Worm (Caenorhabditis elegans) whole organism, L4 larva: ENCODE data around the gene Y71H2AM.14.

Source experiments
- F26F4.8 ChIP-seq: fragments of 200-800 bp; sonication (Bioruptor generic); conservative IDR thresholded peaks from 2 replicates; pipeline ENCODE4 v1.3.6; 2022; ENCODE audit warnings: missing genetic modification characterization, missing compliant biosample characterization
- F44E2.7 ChIP-seq: fragments of 200-800 bp; sonication (Bioruptor generic); IDR thresholded peaks from 2 replicates; pipeline ENCODE4 v2.1.2; 2022; ENCODE audit warnings: missing genetic modification characterization, missing compliant biosample characterization
- F49E8.2 ChIP-seq: sonication (generic microtip); optimal IDR thresholded peaks from 2 replicates; lab custom pipeline; 2016; ENCODE audit warnings: missing compliant biosample characterization, mild to moderate bottlenecking, missing genetic modification characterization, borderline replicate concordance
- R02D3.7 ChIP-seq: fragments of 150-350 bp; sonication (generic microtip); optimal IDR thresholded peaks from 3 replicates; lab custom pipeline; 2014; ENCODE audit warnings: missing biosample characterization, missing genetic modification characterization
- T20F7.1 ChIP-seq: fragments of 200-800 bp; sonication (Bioruptor generic); optimal IDR thresholded peaks from 2 replicates; lab custom pipeline; 2018; ENCODE audit warnings: mild to moderate bottlenecking, missing genetic modification characterization, missing compliant biosample characterization
- Y105C5A.15 ChIP-seq: fragments of 200-800 bp; sonication (Bioruptor generic); IDR thresholded peaks from 2 replicates; pipeline ENCODE4 v1.3.6; 2022; ENCODE audit warnings: missing genetic modification characterization, missing compliant biosample characterization
- Y48G9A.11 ChIP-seq: fragments of 200-800 bp; sonication (Bioruptor generic); IDR thresholded peaks from 2 replicates; pipeline ENCODE4 v1.3.6; 2022; ENCODE audit warnings: missing genetic modification reagents, missing genetic modification characterization, missing compliant biosample characterization
- Y75B8A.6 ChIP-seq: fragments of 200-800 bp; sonication (Bioruptor generic); IDR thresholded peaks from 2 replicates; pipeline ENCODE4 v1.3.6; 2022; ENCODE audit warnings: missing genetic modification reagents, missing genetic modification characterization, missing compliant biosample characterization
- ZK546.5 ChIP-seq, 2 experiments: sonication (generic microtip); optimal IDR thresholded peaks; 2 replicates each; lab custom pipeline; 2017; ENCODE audit warnings: missing biosample characterization in 2 of 2, missing genetic modification characterization in 2 of 2
- aha-1 ChIP-seq: fragments of 150-350 bp; peaks from one replicate; lab custom pipeline; 2014; ENCODE audit warnings: missing biosample characterization, missing genetic modification characterization
- arid-1 ChIP-seq: fragments of 200-800 bp; sonication (Bioruptor generic); conservative IDR thresholded peaks from 2 replicates; pipeline ENCODE4 v1.3.6; 2022; ENCODE audit warnings: missing genetic modification reagents, missing genetic modification characterization, missing compliant biosample characterization
- ceh-20 ChIP-seq: fragments of 200-800 bp; sonication (Bioruptor generic); IDR thresholded peaks from 2 replicates; pipeline ENCODE4 v1.3.6; 2022; ENCODE audit warnings: missing genetic modification reagents, missing genetic modification characterization, missing compliant biosample characterization
- ceh-32 ChIP-seq: sonication (generic microtip); optimal IDR thresholded peaks from 2 replicates; lab custom pipeline; 2016; ENCODE audit warnings: mild to moderate bottlenecking, missing genetic modification characterization, missing compliant biosample characterization; ENCODE audit not compliant: poor library complexity
- cey-2 ChIP-seq: sonication (generic microtip); optimal IDR thresholded peaks from 3 replicates; lab custom pipeline; 2017; ENCODE audit warnings: missing genetic modification characterization, mild to moderate bottlenecking, missing compliant biosample characterization, antibody characterized with exemption, borderline replicate concordance; ENCODE audit not compliant: insufficient read depth
- ctbp-1 ChIP-seq: fragments of 200-800 bp; sonication (Bioruptor generic); IDR thresholded peaks from 2 replicates; pipeline ENCODE4 v1.3.6; 2022; ENCODE audit warnings: missing genetic modification reagents, missing genetic modification characterization, missing compliant biosample characterization
- daf-8 ChIP-seq: fragments of 200-800 bp; sonication (Bioruptor generic); IDR thresholded peaks from 2 replicates; pipeline ENCODE4 v1.3.6; 2022; ENCODE audit warnings: missing genetic modification characterization, missing compliant biosample characterization
- dmd-6 ChIP-seq: fragments of 200-800 bp; sonication (Bioruptor generic); IDR thresholded peaks from 2 replicates; pipeline ENCODE4 v1.3.6; 2022; ENCODE audit warnings: missing genetic modification reagents, missing genetic modification characterization, missing compliant biosample characterization
- dpl-1 ChIP-seq: fragments of 150-350 bp; optimal IDR thresholded peaks from 2 replicates; lab custom pipeline; 2014; ENCODE audit warnings: missing biosample characterization, missing genetic modification reagents, missing genetic modification characterization
- dve-1 ChIP-seq: sonication (generic microtip); optimal IDR thresholded peaks from 2 replicates; lab custom pipeline; 2017; ENCODE audit warnings: antibody characterized with exemption, mild to moderate bottlenecking, missing genetic modification characterization, missing compliant biosample characterization; ENCODE audit not compliant: insufficient read depth
- egl-27 ChIP-seq: sonication (generic microtip); optimal IDR thresholded peaks from 3 replicates; lab custom pipeline; 2017; ENCODE audit warnings: missing biosample characterization, missing genetic modification reagents, missing genetic modification characterization
- egl-43 ChIP-seq: fragments of 200-800 bp; sonication (Bioruptor generic); IDR thresholded peaks from 2 replicates; pipeline ENCODE4 v1.3.6; 2022; ENCODE audit warnings: missing genetic modification reagents, missing genetic modification characterization, missing compliant biosample characterization
- gei-8 ChIP-seq: fragments of 200-800 bp; sonication (Bioruptor generic); optimal IDR thresholded peaks from 2 replicates; lab custom pipeline; 2018; ENCODE audit warnings: mild to moderate bottlenecking, missing genetic modification characterization, missing compliant biosample characterization
- hlh-11 ChIP-seq: fragments of 200-800 bp; sonication (Bioruptor generic); optimal IDR thresholded peaks from 2 replicates; lab custom pipeline; 2018; ENCODE audit warnings: mild to moderate bottlenecking, missing genetic modification characterization, missing compliant biosample characterization
- hlh-30 ChIP-seq: sonication (generic microtip); optimal IDR thresholded peaks from 2 replicates; lab custom pipeline; 2017; ENCODE audit warnings: antibody characterized with exemption, mild to moderate bottlenecking, missing genetic modification characterization, missing compliant biosample characterization; ENCODE audit not compliant: insufficient read depth
- lim-7 ChIP-seq: fragments of 200-800 bp; sonication (Bioruptor generic); IDR thresholded peaks from 2 replicates; pipeline ENCODE4 v1.3.6; 2022; ENCODE audit warnings: missing genetic modification characterization, missing compliant biosample characterization
- lin-13 ChIP-seq: fragments of 150-350 bp; optimal IDR thresholded peaks from 2 replicates; lab custom pipeline; 2014; ENCODE audit warnings: missing biosample characterization, missing genetic modification reagents, missing genetic modification characterization
- madf-9 ChIP-seq: fragments of 200-800 bp; sonication (Bioruptor generic); conservative IDR thresholded peaks from 2 replicates; pipeline ENCODE4 v1.3.6; 2022; ENCODE audit warnings: missing genetic modification reagents, missing genetic modification characterization, missing compliant biosample characterization
- mep-1 ChIP-seq: fragments of 150-350 bp; sonication (generic microtip); optimal IDR thresholded peaks from 3 replicates; lab custom pipeline; 2014; ENCODE audit warnings: missing biosample characterization, missing genetic modification characterization
- mes-2 ChIP-seq: sonication (generic microtip); optimal IDR thresholded peaks from 2 replicates; lab custom pipeline; 2016; ENCODE audit warnings: missing genotype, mild to moderate bottlenecking, missing genetic modification characterization, missing compliant biosample characterization; ENCODE audit not compliant: poor library complexity, severe bottlenecking
- mxl-3 ChIP-seq: fragments of 200-800 bp; sonication (Bioruptor generic); optimal IDR thresholded peaks from 2 replicates; lab custom pipeline; 2018; ENCODE audit warnings: mild to moderate bottlenecking, missing genetic modification characterization, missing compliant biosample characterization
- nhr-11 ChIP-seq: fragments of 150-350 bp; optimal IDR thresholded peaks from 2 replicates; lab custom pipeline; 2014; ENCODE audit warnings: missing biosample characterization, missing genetic modification characterization
- nhr-28 ChIP-seq: fragments of 150-350 bp; optimal IDR thresholded peaks from 2 replicates; lab custom pipeline; 2014; ENCODE audit warnings: missing biosample characterization, missing genetic modification characterization
- nhr-41 ChIP-seq: fragments of 200-800 bp; sonication (Bioruptor generic); IDR thresholded peaks from 2 replicates; pipeline ENCODE4 v1.3.6; 2022; ENCODE audit warnings: missing genetic modification reagents, missing genetic modification characterization, missing compliant biosample characterization
- nhr-42 ChIP-seq: fragments of 200-800 bp; sonication (Bioruptor generic); IDR thresholded peaks from 2 replicates; pipeline ENCODE4 v1.3.6; 2022; ENCODE audit warnings: missing genetic modification characterization, missing compliant biosample characterization
- nhr-48 ChIP-seq: sonication (generic microtip); optimal IDR thresholded peaks from 2 replicates; lab custom pipeline; 2016; ENCODE audit warnings: mild to moderate bottlenecking, missing genetic modification characterization, missing compliant biosample characterization
- nhr-6 ChIP-seq: fragments of 150-350 bp; optimal IDR thresholded peaks from 2 replicates; lab custom pipeline; 2014; ENCODE audit warnings: missing biosample characterization, missing genetic modification characterization
- nhr-76 ChIP-seq: fragments of 150-350 bp; optimal IDR thresholded peaks from 2 replicates; lab custom pipeline; 2014; ENCODE audit warnings: missing biosample characterization, missing genetic modification characterization
- pha-4 ChIP-seq, 2 experiments: fragments of 150-350 bp in 1 of 2; fragments of 200-800 bp in 1 of 2; sonication (Bioruptor generic) in 1 of 2; IDR thresholded peaks in 1 of 2; optimal IDR thresholded peaks in 1 of 2; 2 replicates each; pipeline versions ENCODE4 v1.3.6 to Lab custom; 2014 to 2022; ENCODE audit warnings: missing genetic modification characterization in 2 of 2, missing genetic modification reagents in 2 of 2, missing biosample characterization in 1 of 2, missing compliant biosample characterization in 1 of 2
- saeg-2 ChIP-seq: fragments of 200-800 bp; sonication (Bioruptor generic); IDR thresholded peaks from 2 replicates; pipeline ENCODE4 v1.3.6; 2022; ENCODE audit warnings: missing genetic modification reagents, missing genetic modification characterization, missing compliant biosample characterization
- set-16 ChIP-seq: fragments of 200-800 bp; sonication (Bioruptor generic); IDR thresholded peaks from 2 replicates; pipeline ENCODE4 v1.3.6; 2022; ENCODE audit warnings: missing genetic modification reagents, missing genetic modification characterization, missing compliant biosample characterization
- snpc-1.2 ChIP-seq: fragments of 200-800 bp; sonication (Bioruptor generic); IDR thresholded peaks from 2 replicates; pipeline ENCODE4 v1.3.6; 2022; ENCODE audit warnings: missing genetic modification reagents, missing genetic modification characterization, missing compliant biosample characterization
- snpc-4 ChIP-seq: fragments of 150-350 bp; optimal IDR thresholded peaks from 2 replicates; lab custom pipeline; 2014; ENCODE audit warnings: missing biosample characterization, missing genetic modification characterization
- spr-3 ChIP-seq: fragments of 200-800 bp; sonication (Bioruptor generic); optimal IDR thresholded peaks from 2 replicates; lab custom pipeline; 2018; ENCODE audit warnings: mild to moderate bottlenecking, missing genetic modification characterization, missing compliant biosample characterization
- unc-130 ChIP-seq: sonication (generic microtip); optimal IDR thresholded peaks from 2 replicates; lab custom pipeline; 2016; ENCODE audit warnings: missing genetic modification reagents, missing genetic modification characterization, missing compliant biosample characterization
- unc-62 ChIP-seq, 3 experiments: fragments of 150-350 bp in 1 of 3; sonication (generic microtip); optimal IDR thresholded peaks in 2 of 3; peaks in 1 of 3; 1 replicate in 1 of 3; 2 replicates in 2 of 3; lab custom pipeline; 2014 to 2017; ENCODE audit warnings: missing biosample characterization in 3 of 3, missing genetic modification characterization in 3 of 3, missing genetic modification reagents in 3 of 3, missing genotype in 1 of 3
- vab-7 ChIP-seq: fragments of 200-800 bp; sonication (Bioruptor generic); IDR thresholded peaks from 2 replicates; pipeline ENCODE4 v1.3.6; 2022; ENCODE audit warnings: missing genetic modification reagents, missing genetic modification characterization, missing compliant biosample characterization
- zfp-2 ChIP-seq: sonication (generic microtip); optimal IDR thresholded peaks from 2 replicates; lab custom pipeline; 2016; ENCODE audit warnings: mild to moderate bottlenecking, missing genetic modification characterization, missing compliant biosample characterization
- zip-11 ChIP-seq: fragments of 200-800 bp; sonication (Bioruptor generic); IDR thresholded peaks from 2 replicates; pipeline ENCODE4 v1.3.6; 2022; ENCODE audit warnings: missing genetic modification characterization, missing compliant biosample characterization
- ztf-11 ChIP-seq: fragments of 150-350 bp; optimal IDR thresholded peaks from 2 replicates; lab custom pipeline; 2014; ENCODE audit warnings: missing biosample characterization, missing genetic modification characterization

Y71H2AM.14 gene

DNA sequence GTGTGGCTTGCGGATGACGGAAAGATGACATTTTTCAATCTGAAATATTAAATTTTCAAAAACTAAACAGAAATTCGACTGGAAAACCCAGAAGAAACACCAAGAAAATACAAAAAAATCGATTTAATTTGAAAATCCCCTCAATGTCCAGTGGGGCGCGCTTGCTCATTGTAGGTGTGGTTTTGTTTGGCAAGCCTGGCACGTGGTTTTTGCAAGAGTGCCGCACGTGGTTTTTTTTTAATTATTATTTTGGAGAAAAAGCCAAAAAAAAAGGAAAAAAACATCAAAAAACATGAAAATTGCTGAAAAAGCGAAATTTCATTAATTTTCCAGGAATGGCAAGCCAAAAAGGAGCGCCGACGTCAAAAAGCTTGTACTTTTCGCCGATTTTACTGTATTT lies 22.2 kb upstream of the Y71H2AM.14 start, which contains the start of gene swsn-3 (continued):
- TF ChIP-seq zip-11 (GFP tag; lab: Robert Waterston, UW) (no peak), nhr-6 (tag; lab: Kevin White, UChicago) (peak; percentile 93), unc-62 (GFP tag; optimal IDR thresholded peaks at IDR 0.05 in 1 of 2; lab: Kevin White, UChicago) (no peak), unc-62 (tag; optimal IDR thresholded peaks at IDR 0.05; lab: Kevin White, UChicago) (no peak), set-16 (GFP tag; lab: Robert Waterston, UW) (no peak), F44E2.7 (no peak), nhr-28 (tag; lab: Kevin White, UChicago) (peak; percentile 53), hlh-30 (tag; lab: Kevin White, UChicago) (peak; percentile 87), nhr-42 (GFP tag; lab: Robert Waterston, UW) (0 out of 2 replicates have a peak, but pooled peaks have one; percentile 32), egl-43 (GFP tag; lab: Robert Waterston, UW) (no peak), ctbp-1 (GFP tag; lab: Robert Waterston, UW) (peak; percentile 74), dmd-6 (peak; percentile 49; the same call in 1 of the 2 replicates), ZK546.5 (tag; optimal IDR thresholded peaks at IDR 0.05; lab: Kevin White, UChicago) (peak in 1 of 2 experiments; percentile 3), F49E8.2 (tag; lab: Kevin White, UChicago) (peak; percentile 68), nhr-41 (GFP tag; lab: Robert Waterston, UW) (no peak), Y105C5A.15 (GFP tag; lab: Robert Waterston, UW) (peak; percentile 70; the same call in 1 of the 2 replicates), lim-7 (GFP tag; lab: Robert Waterston, UW) (no peak), Y48G9A.11 (GFP tag; lab: Robert Waterston, UW) (peak; percentile 64), snpc-1.2 (GFP tag; lab: Robert Waterston, UW) (peak; percentile 60; the same call in 1 of the 2 replicates), arid-1 (GFP tag; lab: Robert Waterston, UW) (peak; percentile 89), nhr-48 (tag; lab: Kevin White, UChicago) (peak; percentile 56), R02D3.7 (tag; lab: Kevin White, UChicago) (peak; percentile 20), pha-4 (GFP tag; IDR thresholded peaks at IDR 0.05; lab: Robert Waterston, UW) (peak; percentile 83), pha-4 (tag; optimal IDR thresholded peaks at IDR 0.05; lab: Kevin White, UChicago) (no peak), nhr-76 (no peak), cey-2 (tag; lab: Kevin White, UChicago) (no peak), ceh-32 (no peak), mep-1 (tag; lab: Kevin White, UChicago) (peak; percentile 91), madf-9 (GFP tag; lab: Robert Waterston, UW) (peak; percentile 50; the same call in 1 of the 2 replicates), F26F4.8 (GFP tag; lab: Robert Waterston, UW) (no peak), dpl-1 (peak; percentile 84), T20F7.1 (GFP tag; lab: Kevin White, UChicago) (no peak), hlh-11 (tag; lab: Kevin White, UChicago) (peak; percentile 60), Y75B8A.6 (GFP tag; lab: Robert Waterston, UW) (peak; percentile 45; the same call in 1 of the 2 replicates), unc-130 (GFP tag; lab: Kevin White, UChicago) (peak; percentile 78), saeg-2 (GFP tag; lab: Robert Waterston, UW) (no peak), lin-13 (peak; percentile 86), dve-1 (tag; lab: Kevin White, UChicago) (peak; percentile 86), snpc-4 (no peak)

DNA sequence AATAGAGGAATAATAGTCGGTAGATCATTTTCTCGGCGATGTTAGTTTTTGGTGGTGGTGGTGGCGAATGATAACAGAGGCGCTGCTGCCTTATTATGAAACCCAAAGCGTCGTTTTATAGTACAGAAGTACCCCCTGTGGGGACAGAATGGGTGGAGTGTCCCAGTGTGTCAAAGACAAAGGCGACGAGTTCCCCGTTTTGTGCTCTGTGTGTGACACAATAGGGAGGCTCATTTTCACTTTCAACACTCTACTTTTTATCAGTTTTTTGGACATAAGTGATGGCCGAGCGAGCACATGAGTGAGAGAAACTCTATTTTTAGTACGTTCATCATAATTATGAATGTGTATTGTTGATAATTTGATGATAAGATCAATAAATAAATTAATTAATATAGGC lies 14.3 kb upstream of the Y71H2AM.14 start, which contains the start of gene pho-9:
TSS of gene pho-9 (minus strand) at position 91 of the 400 bp plus-strand sequence.
- no peak for TF ChIP-seq zfp-2
- TF ChIP-seq gei-8 (GFP tag; lab: Kevin White, UChicago), result no peak
- peak; percentile 92 for TF ChIP-seq hlh-11 (tag; lab: Kevin White, UChicago)
- no peak for TF ChIP-seq ceh-20 (GFP tag; lab: Robert Waterston, UW)
- no peak for TF ChIP-seq vab-7 (GFP tag; lab: Robert Waterston, UW)
- TF ChIP-seq mes-2 (tag; lab: Kevin White, UChicago), result no peak
- no peak for TF ChIP-seq spr-3 (GFP tag; lab: Kevin White, UChicago)
- TF ChIP-seq mxl-3 (GFP tag; lab: Kevin White, UChicago), result peak; percentile 63
- TF ChIP-seq aha-1 (tag; lab: Kevin White, UChicago), result peak; percentile 98
- TF ChIP-seq daf-8, result no peak
- no peak for TF ChIP-seq T20F7.1 (GFP tag; lab: Kevin White, UChicago)
- no peak for TF ChIP-seq F44E2.7
- no peak for TF ChIP-seq Y75B8A.6 (GFP tag; lab: Robert Waterston, UW)
- peak; percentile 42 for TF ChIP-seq hlh-30 (tag; lab: Kevin White, UChicago)
- no peak for TF ChIP-seq nhr-11 (tag; lab: Kevin White, UChicago)
- TF ChIP-seq egl-27 (tag; lab: Kevin White, UChicago), result no peak
- TF ChIP-seq ztf-11 (tag; lab: Kevin White, UChicago), result no peak
- no peak for TF ChIP-seq madf-9 (GFP tag; lab: Robert Waterston, UW)
